Worm (Caenorhabditis elegans) whole organism, L2 larva: ENCODE data around the gene Y62E10A.3.

Source experiments
- C34F6.9 ChIP-seq: fragments of 150-350 bp; optimal IDR thresholded peaks from 2 replicates; lab custom pipeline; 2014; ENCODE audit warnings: missing biosample characterization, missing genetic modification characterization
- R02D3.7 ChIP-seq: fragments of 150-350 bp; optimal IDR thresholded peaks from 2 replicates; lab custom pipeline; 2014; ENCODE audit warnings: missing biosample characterization, missing genetic modification characterization
- Y55F3AM.14 ChIP-seq: fragments of 200-800 bp; sonication (Bioruptor generic); optimal IDR thresholded peaks from 2 replicates; lab custom pipeline; 2018; ENCODE audit warnings: mild to moderate bottlenecking, missing genetic modification characterization, missing compliant biosample characterization
- alr-1 ChIP-seq: fragments of 150-350 bp; optimal IDR thresholded peaks from 2 replicates; lab custom pipeline; 2014; ENCODE audit warnings: missing biosample characterization, missing genetic modification characterization
- aly-2 ChIP-seq: fragments of 150-350 bp; optimal IDR thresholded peaks from 2 replicates; lab custom pipeline; 2014; ENCODE audit warnings: missing biosample characterization, missing genetic modification characterization
- blmp-1 ChIP-seq: sonication (generic microtip); optimal IDR thresholded peaks from 2 replicates; lab custom pipeline; 2017; ENCODE audit warnings: missing genetic modification characterization, mild to moderate bottlenecking, missing compliant biosample characterization, antibody characterized with exemption, moderate library complexity; ENCODE audit not compliant: insufficient read depth
- ceh-16 ChIP-seq: fragments of 150-350 bp; optimal IDR thresholded peaks from 2 replicates; lab custom pipeline; 2014; ENCODE audit warnings: missing biosample characterization, missing genetic modification characterization
- ceh-82 ChIP-seq: fragments of 150-350 bp; optimal IDR thresholded peaks from 2 replicates; lab custom pipeline; 2014; ENCODE audit warnings: missing biosample characterization, missing genetic modification characterization
- crh-2 ChIP-seq: sonication (generic microtip); optimal IDR thresholded peaks from 2 replicates; lab custom pipeline; 2017; ENCODE audit warnings: missing biosample characterization, missing genetic modification characterization
- elt-1 ChIP-seq: fragments of 150-350 bp; optimal IDR thresholded peaks from 2 replicates; lab custom pipeline; 2014; ENCODE audit warnings: missing biosample characterization, missing genetic modification characterization
- fos-1 ChIP-seq: fragments of 150-350 bp; optimal IDR thresholded peaks from 2 replicates; lab custom pipeline; 2014; ENCODE audit warnings: missing biosample characterization, missing genetic modification characterization
- gmeb-1 ChIP-seq: fragments of 150-350 bp; optimal IDR thresholded peaks from 2 replicates; lab custom pipeline; 2014; ENCODE audit warnings: missing biosample characterization, missing genetic modification characterization
- lin-11 ChIP-seq: fragments of 150-350 bp; sonication (generic microtip); optimal IDR thresholded peaks from 2 replicates; lab custom pipeline; 2014; ENCODE audit warnings: missing biosample characterization, missing genetic modification characterization, inconsistent platforms, mixed read lengths
- lin-13 ChIP-seq: fragments of 150-350 bp; optimal IDR thresholded peaks from 2 replicates; lab custom pipeline; 2014; ENCODE audit warnings: missing biosample characterization, missing genetic modification reagents, missing genetic modification characterization
- lsy-2 ChIP-seq, 2 experiments: fragments of 150-350 bp in 1 of 2; sonication (generic microtip) in 1 of 2; optimal IDR thresholded peaks; 2 replicates each; lab custom pipeline; 2014 to 2017; ENCODE audit warnings: missing biosample characterization in 2 of 2, missing genetic modification characterization in 2 of 2
- mab-5 ChIP-seq: fragments of 150-350 bp; optimal IDR thresholded peaks from 2 replicates; lab custom pipeline; 2014; ENCODE audit warnings: missing biosample characterization, missing genetic modification characterization
- nhr-10 ChIP-seq: sonication (generic microtip); optimal IDR thresholded peaks from 2 replicates; lab custom pipeline; 2017; ENCODE audit warnings: missing biosample characterization, missing genetic modification characterization
- nhr-129 ChIP-seq: fragments of 150-350 bp; optimal IDR thresholded peaks from 2 replicates; lab custom pipeline; 2014; ENCODE audit warnings: missing biosample characterization, missing genetic modification characterization
- nhr-21 ChIP-seq: fragments of 150-350 bp; optimal IDR thresholded peaks from 2 replicates; lab custom pipeline; 2014; ENCODE audit warnings: missing biosample characterization, missing genetic modification characterization
- nhr-23 ChIP-seq: fragments of 150-350 bp; optimal IDR thresholded peaks from 2 replicates; lab custom pipeline; 2014; ENCODE audit warnings: missing biosample characterization, missing genetic modification reagents, missing genetic modification characterization
- nhr-6 ChIP-seq: fragments of 150-350 bp; optimal IDR thresholded peaks from 2 replicates; lab custom pipeline; 2014; ENCODE audit warnings: missing biosample characterization, missing genetic modification characterization
- peb-1 ChIP-seq: fragments of 150-350 bp; optimal IDR thresholded peaks from 2 replicates; lab custom pipeline; 2014; ENCODE audit warnings: missing biosample characterization, missing genetic modification characterization
- sem-4 ChIP-seq: fragments of 150-350 bp; optimal IDR thresholded peaks from 2 replicates; lab custom pipeline; 2014; ENCODE audit warnings: missing biosample characterization, missing genetic modification reagents, missing genetic modification characterization
- sma-3 ChIP-seq: sonication (generic microtip); optimal IDR thresholded peaks from 2 replicates; lab custom pipeline; 2016; ENCODE audit warnings: missing genetic modification reagents, missing genetic modification characterization, missing compliant biosample characterization
- sma-9 ChIP-seq, 2 experiments: fragments of 150-350 bp in 1 of 2; sonication (generic microtip) in 1 of 2; optimal IDR thresholded peaks; 2 replicates each; lab custom pipeline; 2014 to 2016; ENCODE audit warnings: missing genetic modification characterization in 2 of 2, mild to moderate bottlenecking in 1 of 2, missing biosample characterization in 1 of 2, missing compliant biosample characterization in 1 of 2, missing genetic modification reagents in 1 of 2, moderate library complexity in 1 of 2
- snpc-4 ChIP-seq: fragments of 150-350 bp; optimal IDR thresholded peaks from 2 replicates; lab custom pipeline; 2014; ENCODE audit warnings: missing biosample characterization, missing genetic modification characterization
- unc-39 ChIP-seq: fragments of 150-350 bp; optimal IDR thresholded peaks from 2 replicates; lab custom pipeline; 2014; ENCODE audit warnings: missing biosample characterization, missing genetic modification characterization
- unc-55 ChIP-seq: fragments of 150-350 bp; sonication (generic microtip); optimal IDR thresholded peaks from 3 replicates; lab custom pipeline; 2014; ENCODE audit warnings: missing biosample characterization, missing genetic modification reagents, missing genetic modification characterization
- unc-62 ChIP-seq: fragments of 150-350 bp; optimal IDR thresholded peaks from 2 replicates; lab custom pipeline; 2014; ENCODE audit warnings: missing biosample characterization, missing genetic modification reagents, missing genetic modification characterization
- zag-1 ChIP-seq: fragments of 150-350 bp; optimal IDR thresholded peaks from 2 replicates; lab custom pipeline; 2014; ENCODE audit warnings: missing biosample characterization, missing genetic modification characterization
- ztf-1 ChIP-seq: fragments of 200-800 bp; sonication (Bioruptor generic); conservative IDR thresholded peaks from 2 replicates; pipeline ENCODE4 v1.3.6; 2022; ENCODE audit warnings: missing genetic modification characterization, missing compliant biosample characterization
- ztf-11 ChIP-seq: sonication (generic microtip); optimal IDR thresholded peaks from 2 replicates; lab custom pipeline; 2017; ENCODE audit warnings: missing biosample characterization, missing genetic modification characterization
- ztf-4 ChIP-seq: fragments of 150-350 bp; optimal IDR thresholded peaks from 2 replicates; lab custom pipeline; 2014; ENCODE audit warnings: missing biosample characterization, missing genetic modification characterization

Y62E10A.3 gene

ce11 chrIV:13331285-13331684 is 28.8 kb downstream of the Y62E10A.3 start, which contains the start of gene pqn-74:
Gene pqn-74, minus strand, starts transcription at chrIV:13331406.
- TF ChIP-seq ceh-82 (tag; lab: Kevin White, UChicago) (no peak), ztf-11 (tag; lab: Kevin White, UChicago) (no peak), nhr-129 (tag; lab: Kevin White, UChicago) (no peak), mab-5 (tag; lab: Kevin White, UChicago) (no peak), aly-2 (tag; lab: Kevin White, UChicago) (no peak), Y55F3AM.14 (GFP tag; lab: Kevin White, UChicago) (no peak), gmeb-1 (tag; lab: Kevin White, UChicago) (no peak), peb-1 (tag; lab: Kevin White, UChicago) (no peak), nhr-10 (tag; lab: Kevin White, UChicago) (no peak), sma-9 (GFP tag; optimal IDR thresholded peaks at IDR 0.05; lab: Kevin White, UChicago) (no peak), sma-9 (tag; optimal IDR thresholded peaks at IDR 0.05; lab: Kevin White, UChicago) (no peak), snpc-4 (no peak), ztf-4 (tag; lab: Kevin White, UChicago) (no peak), fos-1 (tag; lab: Kevin White, UChicago) (no peak), elt-1 (tag; lab: Kevin White, UChicago) (no peak), ceh-16 (tag; lab: Kevin White, UChicago) (no peak), ztf-1 (no peak), lsy-2 (tag; optimal IDR thresholded peaks at IDR 0.05; lab: Kevin White, UChicago) (no peak)
- TF ChIP-seq, all 48 proteins: peak for 0

- no peak for TF ChIP-seq nhr-21 (tag; lab: Kevin White, UChicago)
- no peak for TF ChIP-seq ztf-11 (tag; lab: Kevin White, UChicago)
- TF ChIP-seq zag-1, result no peak
- no peak for TF ChIP-seq lsy-2 (tag; optimal IDR thresholded peaks at IDR 0.05; lab: Kevin White, UChicago)
- no peak for TF ChIP-seq unc-39 (tag; lab: Kevin White, UChicago)
- TF ChIP-seq sem-4 (tag; lab: Kevin White, UChicago), result no peak
- TF ChIP-seq lin-11 (tag; lab: Kevin White, UChicago), result no peak
- TF ChIP-seq lin-13, result no peak
- no peak for TF ChIP-seq peb-1 (tag; lab: Kevin White, UChicago)
- no peak for TF ChIP-seq elt-1 (tag; lab: Kevin White, UChicago)
- no peak for TF ChIP-seq nhr-129 (tag; lab: Kevin White, UChicago)
- no peak for TF ChIP-seq nhr-6 (tag; lab: Kevin White, UChicago)
- no peak for TF ChIP-seq unc-55
- no peak for TF ChIP-seq aly-2 (tag; lab: Kevin White, UChicago)
- no peak for TF ChIP-seq sma-9 (GFP tag; optimal IDR thresholded peaks at IDR 0.05; lab: Kevin White, UChicago)
- TF ChIP-seq sma-9 (tag; optimal IDR thresholded peaks at IDR 0.05; lab: Kevin White, UChicago), result no peak
- no peak for TF ChIP-seq blmp-1 (tag; lab: Kevin White, UChicago)
- TF ChIP-seq C34F6.9 (tag; lab: Kevin White, UChicago), result no peak
- TF ChIP-seq R02D3.7 (tag; lab: Kevin White, UChicago), result no peak
- no peak for TF ChIP-seq nhr-23 (tag; lab: Kevin White, UChicago)
- no peak for TF ChIP-seq alr-1 (tag; lab: Kevin White, UChicago)
Measured at ce11 chrIV:13330547-13330946, 29.5 kb downstream of the Y62E10A.3 start.

ce11 chrIV:13328059-13328458 is 32.0 kb downstream of the Y62E10A.3 start, which contains the start of gene far-6:
Gene far-6, plus strand, starts transcription at chrIV:13328359.
- TF ChIP-seq fos-1 (tag; lab: Kevin White, UChicago), result no peak
- no peak for TF ChIP-seq peb-1 (tag; lab: Kevin White, UChicago)
- TF ChIP-seq nhr-23 (tag; lab: Kevin White, UChicago), result no peak
- TF ChIP-seq aly-2 (tag; lab: Kevin White, UChicago), result no peak
- TF ChIP-seq lin-11 (tag; lab: Kevin White, UChicago), result no peak

ce11 chrIV:13327064-13327463 is 33.0 kb downstream of the Y62E10A.3 start:
- peak; percentile 17 for TF ChIP-seq gmeb-1 (tag; lab: Kevin White, UChicago)
- TF ChIP-seq aly-2 (tag; lab: Kevin White, UChicago), result no peak
- no peak for TF ChIP-seq unc-62 (GFP tag; lab: Kevin White, UChicago)
- no peak for TF ChIP-seq lin-13
- no peak for TF ChIP-seq mab-5 (tag; lab: Kevin White, UChicago)
- peak; percentile 86 for TF ChIP-seq fos-1 (tag; lab: Kevin White, UChicago)
- peak; percentile 74 for TF ChIP-seq sma-9 (GFP tag; optimal IDR thresholded peaks at IDR 0.05; lab: Kevin White, UChicago)
- no peak for TF ChIP-seq sma-9 (tag; optimal IDR thresholded peaks at IDR 0.05; lab: Kevin White, UChicago)
- no peak for TF ChIP-seq blmp-1 (tag; lab: Kevin White, UChicago)
- TF ChIP-seq nhr-6 (tag; lab: Kevin White, UChicago), result no peak
- no peak for TF ChIP-seq sma-3 (GFP tag; lab: Kevin White, UChicago)
- TF ChIP-seq crh-2, result peak; percentile 80
